Fruit fly (Drosophila melanogaster): ENCODE results near the gene CG17110.

The CG17110 gene

dm6 chr3R:23127796-23128195 is 36.3 kb downstream of the CG17110 start, which contains the start of gene CG31457 (continued):
- TF ChIP-seq eve (GFP tag; optimal IDR thresholded peaks at IDR 0.05) (no peak), slp2 (GFP tag; optimal IDR thresholded peaks at IDR 0.05) (no peak), CG12391 (tag; optimal IDR thresholded peaks at IDR 0.05) (peak; percentile 24), Doc2 (GFP tag; IDR thresholded peaks at IDR 0.05) (no peak), CG11504 (tag; optimal IDR thresholded peaks at IDR 0.05) (no peak), CG13894 (tag; optimal IDR thresholded peaks at IDR 0.05) (no peak), CG17359 (tag; optimal IDR thresholded peaks at IDR 0.05) (no peak), CG12744 (GFP tag; optimal IDR thresholded peaks at IDR 0.05) (no peak), fu2 (GFP tag; optimal IDR thresholded peaks at IDR 0.05) (no peak), Xrp1 (GFP tag; IDR thresholded peaks at IDR 0.05) (no peak), Vsx1 (GFP tag; optimal IDR thresholded peaks at IDR 0.05) (no peak), ci (GFP tag; IDR thresholded peaks at IDR 0.05) (no peak), CG3407 (GFP tag; optimal IDR thresholded peaks at IDR 0.05) (no peak), Ets65A (GFP tag) (peak; percentile 55), Med (GFP tag) (peak; percentile 87), gro (GFP tag; optimal IDR thresholded peaks at IDR 0.05) (no peak), ken (GFP tag; IDR thresholded peaks at IDR 0.05) (no peak), Gsc (GFP tag; IDR thresholded peaks at IDR 0.05) (no peak), Side (GFP tag; optimal IDR thresholded peaks at IDR 0.05) (no peak), NC2α (GFP tag; optimal IDR thresholded peaks at IDR 0.05) (no peak), CG12299 (tag; optimal IDR thresholded peaks at IDR 0.05) (no peak), CG2889 (GFP tag; IDR thresholded peaks at IDR 0.05) (no peak), pum (GFP tag; optimal IDR thresholded peaks at IDR 0.05) (no peak), E2f2 (GFP tag; IDR thresholded peaks at IDR 0.05) (peak; percentile 99), Oli (tag; optimal IDR thresholded peaks at IDR 0.05) (no peak), HLH3B (GFP tag; IDR thresholded peaks at IDR 0.05) (no peak), CHES-1-like (GFP tag; optimal IDR thresholded peaks at IDR 0.05) (peak; percentile 30), jing (GFP tag; optimal IDR thresholded peaks at IDR 0.05) (no peak), CG10147 (GFP tag; optimal IDR thresholded peaks at IDR 0.05) (no peak), CG4820 (GFP tag; optimal IDR thresholded peaks at IDR 0.05) (no peak), tgo (GFP tag; IDR thresholded peaks at IDR 0.05) (no peak), CkIIα-i1 (GFP tag; IDR thresholded peaks at IDR 0.05) (no peak), az2 (GFP tag; optimal IDR thresholded peaks at IDR 0.05) (no peak), Neu2 (GFP tag; optimal IDR thresholded peaks at IDR 0.05; ENCODE audit: borderline replicate concordance) (no peak), CG9817 (tag; optimal IDR thresholded peaks at IDR 0.05) (no peak), CG15269 (tag; optimal IDR thresholded peaks at IDR 0.05) (no peak), CG11398 (GFP tag; optimal IDR thresholded peaks at IDR 0.05) (no peak), CG3281 (GFP tag; optimal IDR thresholded peaks at IDR 0.05) (no peak), tio (GFP tag; optimal IDR thresholded peaks at IDR 0.05) (no peak), twi (tag; optimal IDR thresholded peaks at IDR 0.05) (no peak), cas (GFP tag; IDR thresholded peaks at IDR 0.05) (no peak), ase (GFP tag; IDR thresholded peaks at IDR 0.05) (no peak), nom (GFP tag; optimal IDR thresholded peaks at IDR 0.05) (no peak), CG9932 (GFP tag; IDR thresholded peaks at IDR 0.05) (no peak), danr (GFP tag; IDR thresholded peaks at IDR 0.05) (no peak), CG15479 (GFP tag; optimal IDR thresholded peaks at IDR 0.05) (no peak), ewg (GFP tag; optimal IDR thresholded peaks at IDR 0.05) (no peak), Antp (GFP tag; optimal IDR thresholded peaks at IDR 0.05) (no peak), CoRest (tag; optimal IDR thresholded peaks at IDR 0.05) (peak; percentile 21), Poxn (GFP tag; IDR thresholded peaks at IDR 0.05) (no peak), CG14014 (GFP tag; IDR thresholded peaks at IDR 0.05) (no peak), schlank (tag; optimal IDR thresholded peaks at IDR 0.05) (no peak), Drgx (GFP tag; IDR thresholded peaks at IDR 0.05) (no peak), Hr39 (optimal IDR thresholded peaks at IDR 0.05) (no peak)

Measured in whole organism, embryonic.